Fruit fly (Drosophila melanogaster) whole organism, embryonic: ENCODE data around the gene CG7611.

Experiments
- Bgb ChIP-seq: fragments of 200-800 bp; sonication (Bioruptor generic); IDR thresholded peaks from 2 replicates; pipeline ENCODE4 v1.3.6; 2022; ENCODE audit warnings: missing biosample characterization, missing genetic modification characterization; ENCODE audit not compliant: partially characterized antibody
- CG31388 ChIP-seq: fragments of 200-800 bp; sonication (Bioruptor generic); optimal IDR thresholded peaks from 2 replicates; lab custom pipeline; 2016; ENCODE audit warnings: missing biosample characterization, missing genetic modification characterization
- CG8478 ChIP-seq: fragments of >200 bp; optimal IDR thresholded peaks from 2 replicates; lab custom pipeline; 2018
- klu ChIP-seq: fragments of 200-800 bp; sonication (Bioruptor generic); IDR thresholded peaks from 2 replicates; pipeline ENCODE4 v1.3.6; 2022; ENCODE audit warnings: missing biosample characterization, missing genetic modification characterization
- slp2 ChIP-seq: fragments of 200-800 bp; sonication (Bioruptor generic); optimal IDR thresholded peaks from 2 replicates; lab custom pipeline; 2016; ENCODE audit warnings: missing biosample characterization, missing genetic modification characterization

- TF ChIP-seq slp2 (GFP tag; lab: Kevin White, UChicago) = no peak
- no peak for TF ChIP-seq Bgb
- TF ChIP-seq klu = no peak
- no peak for TF ChIP-seq CG8478 (lab: Kevin White, UChicago)
- no peak for TF ChIP-seq CG31388 (GFP tag; lab: Kevin White, UChicago)
These were observed 32.5 kb upstream of the CG7611 start, which contains the start of gene Neu2 for dm6 chr3L:21490486-21490885.
